Fruit fly (Drosophila melanogaster) whole organism, embryonic: ENCODE results near the gene CG15143.

Experiments used
- CG30020 ChIP-seq: fragments of 200-800 bp; optimal IDR thresholded peaks from 2 replicates; lab custom pipeline; 2019; ENCODE audit warnings: missing biosample characterization, mild to moderate bottlenecking, missing genetic modification characterization, moderate library complexity
- CG5180 ChIP-seq: fragments of 200-800 bp; sonication (Bioruptor generic); optimal IDR thresholded peaks from 3 replicates; lab custom pipeline; 2017; ENCODE audit warnings: missing biosample characterization, missing genetic modification characterization, mild to moderate bottlenecking, moderate library complexity, missing genetic modification reagents
- HLH3B ChIP-seq: fragments of 200-800 bp; sonication (Bioruptor generic); IDR thresholded peaks from 2 replicates; pipeline ENCODE4 v1.3.6; 2022; ENCODE audit warnings: missing biosample characterization, missing genetic modification characterization
- luna ChIP-seq: fragments of 200-800 bp; sonication (Bioruptor generic); optimal IDR thresholded peaks from 2 replicates; lab custom pipeline; 2016; ENCODE audit warnings: missing biosample characterization, missing genetic modification characterization
- odd ChIP-seq: fragments of 200-800 bp; sonication (Bioruptor generic); optimal IDR thresholded peaks from 2 replicates; lab custom pipeline; 2017; ENCODE audit warnings: missing biosample characterization, mild to moderate bottlenecking, missing genetic modification characterization
- pan ChIP-seq, 4 experiments: fragments of >200 bp in 3 of 4; fragments of 200-800 bp in 1 of 4; sonication (Bioruptor generic) in 1 of 4; optimal IDR thresholded peaks in 3 of 4; IDR thresholded peaks in 1 of 4; 2 replicates each; pipeline versions ENCODE4 v1.3.6 to Lab custom; 2017 to 2022; ENCODE audit warnings: missing biosample characterization in 2 of 4, missing genetic modification characterization in 2 of 4, mixed read lengths in 1 of 4
- pfk ChIP-seq: fragments of 200-800 bp; sonication (Bioruptor generic); optimal IDR thresholded peaks from 2 replicates; lab custom pipeline; 2018; ENCODE audit warnings: missing biosample characterization, mild to moderate bottlenecking, missing genetic modification characterization, moderate library complexity

dm6 chr2L:17529022-17529421 is 4.7 kb upstream of the CG15143 start, which contains the start of gene CG15144:
- TF ChIP-seq pan (optimal IDR thresholded peaks at IDR 0.05; lab: Kevin White, UChicago) = no peak
- no peak for TF ChIP-seq pan (GFP tag; optimal IDR thresholded peaks at IDR 0.05 in 1 of 2, IDR thresholded peaks at IDR 0.05 in 1 of 2)
- TF ChIP-seq pfk = no peak
- TF ChIP-seq HLH3B (GFP tag; lab: Robert Waterston, UW) = no peak
- no peak for TF ChIP-seq luna
- TF ChIP-seq CG30020 (tag; lab: Kevin White, UChicago) = no peak
- no peak for TF ChIP-seq CG5180 (GFP tag; lab: Kevin White, UChicago)
- no peak for TF ChIP-seq odd (GFP tag; lab: Kevin White, UChicago)
